Fruit fly (Drosophila melanogaster): ENCODE data around the gene CG31111.

Gene CG31111

DNA sequence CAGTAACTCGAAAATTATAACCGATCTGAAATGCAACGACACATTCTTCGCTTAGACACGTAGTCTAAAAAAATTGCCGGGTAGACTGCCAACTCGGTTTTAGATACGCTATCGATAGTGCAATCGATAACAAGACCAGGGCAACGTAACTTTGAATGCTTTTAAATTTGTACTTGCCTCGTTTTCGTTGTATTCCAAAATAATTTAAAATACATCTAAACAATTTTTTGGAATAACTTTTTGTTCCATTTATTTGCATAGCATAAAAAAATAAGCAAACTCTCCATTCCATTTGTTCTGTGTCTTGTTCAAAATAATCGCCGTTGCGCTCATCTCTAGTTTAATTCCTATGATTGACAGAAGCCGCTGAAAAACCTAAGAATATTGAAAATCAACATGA lies 13.6 kb upstream of the CG31111 start, which contains the start of the genes Stt3B and CG11839 (continued):
- TF ChIP-seq D (optimal IDR thresholded peaks at IDR 0.05) (no peak), D (GFP tag; optimal IDR thresholded peaks at IDR 0.05) (no peak), sob (GFP tag; IDR thresholded peaks at IDR 0.05) (peak; percentile 85; the same call in 1 of the 2 replicates), cas (GFP tag; IDR thresholded peaks at IDR 0.05) (peak; percentile 10; the same call in 1 of the 2 replicates), CG30431 (GFP tag; optimal IDR thresholded peaks at IDR 0.05) (no peak), Deaf1 (tag; optimal IDR thresholded peaks at IDR 0.05) (no peak), CG12942 (GFP tag; optimal IDR thresholded peaks at IDR 0.05) (peak; percentile 75), Sox102F (GFP tag; optimal IDR thresholded peaks at IDR 0.05) (no peak), unpg (GFP tag; optimal IDR thresholded peaks at IDR 0.05) (no peak), sens-2 (GFP tag; IDR thresholded peaks at IDR 0.05) (no peak), CG13296 (GFP tag; optimal IDR thresholded peaks at IDR 0.05) (peak; percentile 69), gt (GFP tag; IDR thresholded peaks at IDR 0.05) (no peak), da (GFP tag; optimal IDR thresholded peaks at IDR 0.05) (peak; percentile 18), CG1792 (GFP tag; optimal IDR thresholded peaks at IDR 0.05) (peak; percentile 73), CG11696 (GFP tag; IDR thresholded peaks at IDR 0.05) (no peak), row (GFP tag; IDR thresholded peaks at IDR 0.05) (peak; percentile 95), cwo (GFP tag; optimal IDR thresholded peaks at IDR 0.05) (no peak), CG16815 (GFP tag; optimal IDR thresholded peaks at IDR 0.05) (no peak), E2f1 (GFP tag; IDR thresholded peaks at IDR 0.05) (peak; percentile 61; the same call in 1 of the 2 replicates), CG5180 (GFP tag; optimal IDR thresholded peaks at IDR 0.05) (no peak), CG6272 (GFP tag; IDR thresholded peaks at IDR 0.05) (no peak), CG12155 (GFP tag; optimal IDR thresholded peaks at IDR 0.05) (peak; percentile 79), schlank (tag; optimal IDR thresholded peaks at IDR 0.05) (peak; percentile 18), CG9797 (GFP tag; optimal IDR thresholded peaks at IDR 0.05) (peak; percentile 39), z (GFP tag; IDR thresholded peaks at IDR 0.05) (no peak), Atf-2 (GFP tag; optimal IDR thresholded peaks at IDR 0.05) (peak; percentile 70), CG6689 (GFP tag; IDR thresholded peaks at IDR 0.05) (no peak; the same call in 1 of the 2 replicates), seq (GFP tag; IDR thresholded peaks at IDR 0.05) (no peak), abd-A (tag; optimal IDR thresholded peaks at IDR 0.05) (no peak), ind (GFP tag; optimal IDR thresholded peaks at IDR 0.05) (peak; percentile 81), dpn (GFP tag; optimal IDR thresholded peaks at IDR 0.05) (peak; percentile 80 to 82), CG8359 (GFP tag; optimal IDR thresholded peaks at IDR 0.05; ENCODE audit: borderline replicate concordance) (no peak), CG3995 (GFP tag; optimal IDR thresholded peaks at IDR 0.05) (peak; percentile 4), vfl (GFP tag; optimal IDR thresholded peaks at IDR 0.05) (peak; percentile 77), stwl (tag; optimal IDR thresholded peaks at IDR 0.05) (peak; percentile 80), trh (GFP tag; optimal IDR thresholded peaks at IDR 0.05) (peak; percentile 30), lbe (GFP tag; optimal IDR thresholded peaks at IDR 0.05) (peak; percentile 73), exex (tag; optimal IDR thresholded peaks at IDR 0.05) (no peak), chif (GFP tag; optimal IDR thresholded peaks at IDR 0.05) (peak; percentile 55 to 82), Myb (GFP tag; optimal IDR thresholded peaks at IDR 0.05) (peak; percentile 73), CG11398 (GFP tag; optimal IDR thresholded peaks at IDR 0.05) (peak; percentile 64), ara (GFP tag; IDR thresholded peaks at IDR 0.05) (no peak; the same call in 1 of the 2 replicates), ham (GFP tag; IDR thresholded peaks at IDR 0.05) (no peak), CG16813 (GFP tag; IDR thresholded peaks at IDR 0.05; ENCODE audit: partially characterized antibody) (peak; percentile 95), Jarid2 (GFP tag; optimal IDR thresholded peaks at IDR 0.05) (no peak), YL-1 (GFP tag; optimal IDR thresholded peaks at IDR 0.05) (peak; percentile 79), CG10565 (GFP tag; optimal IDR thresholded peaks at IDR 0.05) (no peak), Atf6 (GFP tag; IDR thresholded peaks at IDR 0.05) (peak; percentile 62; the same call in 1 of the 2 replicates), Sry-β (GFP tag; optimal IDR thresholded peaks at IDR 0.05) (peak; percentile 31), CG15696 (tag; optimal IDR thresholded peaks at IDR 0.05) (peak; percentile 58), CG4854 (GFP tag; optimal IDR thresholded peaks at IDR 0.05) (peak; percentile 59)
